Worm (Caenorhabditis elegans) whole organism, L4 larva: Measurements from ENCODE around the gene ins-4.

Source experiments
- T26A8.4 ChIP-seq: fragments of 200-800 bp; sonication (Bioruptor generic); IDR thresholded peaks from 2 replicates; pipeline ENCODE4 v1.3.6; 2022; ENCODE audit warnings: missing genetic modification characterization, missing compliant biosample characterization
- dpl-1 ChIP-seq: fragments of 150-350 bp; optimal IDR thresholded peaks from 2 replicates; lab custom pipeline; 2014; ENCODE audit warnings: missing biosample characterization, missing genetic modification reagents, missing genetic modification characterization
- hlh-30 ChIP-seq: sonication (generic microtip); optimal IDR thresholded peaks from 2 replicates; lab custom pipeline; 2017; ENCODE audit warnings: antibody characterized with exemption, mild to moderate bottlenecking, missing genetic modification characterization, missing compliant biosample characterization; ENCODE audit not compliant: insufficient read depth
- mdl-1 ChIP-seq, 2 experiments: fragments of 150-350 bp in 1 of 2; sonication (generic microtip) in 1 of 2; optimal IDR thresholded peaks; 2 replicates each; lab custom pipeline; 2014 to 2017; ENCODE audit warnings: missing biosample characterization in 2 of 2, missing genetic modification characterization in 2 of 2
- nhr-28 ChIP-seq: fragments of 150-350 bp; optimal IDR thresholded peaks from 2 replicates; lab custom pipeline; 2014; ENCODE audit warnings: missing biosample characterization, missing genetic modification characterization
- nhr-77 ChIP-seq: fragments of 150-350 bp; optimal IDR thresholded peaks from 2 replicates; lab custom pipeline; 2014; ENCODE audit warnings: missing biosample characterization, missing genetic modification characterization
- vab-7 ChIP-seq: fragments of 200-800 bp; sonication (Bioruptor generic); IDR thresholded peaks from 2 replicates; pipeline ENCODE4 v1.3.6; 2022; ENCODE audit warnings: missing genetic modification reagents, missing genetic modification characterization, missing compliant biosample characterization

ins-4 gene

ce11 chrII:6046023-6046631 is 50.0 kb downstream of the ins-4 start (continued):
- TF ChIP-seq nhr-28 (tag; lab: Kevin White, UChicago) = no peak
- no peak for TF ChIP-seq mdl-1 (tag; optimal IDR thresholded peaks at IDR 0.05; lab: Kevin White, UChicago)
- no peak for TF ChIP-seq nhr-77 (tag; lab: Kevin White, UChicago)
- no peak for TF ChIP-seq vab-7
- no peak for TF ChIP-seq dpl-1 (GFP tag; lab: Kevin White, UChicago)
- TF ChIP-seq hlh-30 (tag; lab: Kevin White, UChicago) = peak; percentile 13
- no peak for TF ChIP-seq T26A8.4 (GFP tag; lab: Robert Waterston, UW)
